Fruit fly (Drosophila melanogaster): ENCODE results near the gene CG10859.

CG10859 gene

DNA sequence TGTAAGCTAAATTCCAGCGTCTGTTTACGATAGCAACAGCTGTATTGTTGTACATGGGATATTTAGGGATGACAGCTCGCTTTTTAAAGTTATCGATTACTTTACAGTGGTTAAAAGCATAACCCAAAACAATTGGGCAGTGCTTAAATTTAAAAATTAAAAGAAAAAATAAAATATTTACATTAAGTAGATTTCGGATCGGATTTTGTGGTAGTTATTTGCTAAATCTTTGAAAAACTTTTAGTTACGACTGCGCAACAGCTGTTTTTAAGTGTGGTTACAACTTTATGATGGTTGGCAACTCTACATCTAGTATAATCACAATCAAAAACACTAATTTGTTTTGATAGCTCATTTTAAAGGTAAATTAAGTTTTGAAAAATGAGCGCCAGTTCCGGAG is 11.2 kb downstream of the CG10859 start, which contains the start of the genes Ing5 and CG7099 (continued):
- TF ChIP-seq jing (GFP tag; optimal IDR thresholded peaks at IDR 0.05) (peak; percentile 89), CG15011 (GFP tag; optimal IDR thresholded peaks at IDR 0.05) (peak; percentile 85), dimm (GFP tag; IDR thresholded peaks at IDR 0.05) (peak; percentile 76), CG17361 (GFP tag; IDR thresholded peaks at IDR 0.05) (peak; percentile 97), CG13775 (GFP tag; optimal IDR thresholded peaks at IDR 0.05) (peak; percentile 97), caup (GFP tag; optimal IDR thresholded peaks at IDR 0.05; ENCODE audit: severe bottlenecking) (peak; percentile 95), sisA (GFP tag; IDR thresholded peaks at IDR 0.05) (peak; percentile 97), CG2678 (tag; optimal IDR thresholded peaks at IDR 0.05) (peak; percentile 96), schlank (tag; optimal IDR thresholded peaks at IDR 0.05) (peak; percentile 80), Trl (optimal IDR thresholded peaks at IDR 0.05) (no peak), Trl (GFP tag; optimal IDR thresholded peaks at IDR 0.05) (peak; percentile 91), Ada2b (GFP tag; IDR thresholded peaks at IDR 0.05) (peak; percentile 98), CG4424 (GFP tag; optimal IDR thresholded peaks at IDR 0.05) (peak; percentile 96), pfk (GFP tag; optimal IDR thresholded peaks at IDR 0.05) (peak; percentile 52), CG13123 (GFP tag; optimal IDR thresholded peaks at IDR 0.05) (peak; percentile 95), CG32532 (GFP tag; IDR thresholded peaks at IDR 0.05) (peak; percentile 98), lmd (GFP tag; IDR thresholded peaks at IDR 0.05) (peak; percentile 96)

DNA sequence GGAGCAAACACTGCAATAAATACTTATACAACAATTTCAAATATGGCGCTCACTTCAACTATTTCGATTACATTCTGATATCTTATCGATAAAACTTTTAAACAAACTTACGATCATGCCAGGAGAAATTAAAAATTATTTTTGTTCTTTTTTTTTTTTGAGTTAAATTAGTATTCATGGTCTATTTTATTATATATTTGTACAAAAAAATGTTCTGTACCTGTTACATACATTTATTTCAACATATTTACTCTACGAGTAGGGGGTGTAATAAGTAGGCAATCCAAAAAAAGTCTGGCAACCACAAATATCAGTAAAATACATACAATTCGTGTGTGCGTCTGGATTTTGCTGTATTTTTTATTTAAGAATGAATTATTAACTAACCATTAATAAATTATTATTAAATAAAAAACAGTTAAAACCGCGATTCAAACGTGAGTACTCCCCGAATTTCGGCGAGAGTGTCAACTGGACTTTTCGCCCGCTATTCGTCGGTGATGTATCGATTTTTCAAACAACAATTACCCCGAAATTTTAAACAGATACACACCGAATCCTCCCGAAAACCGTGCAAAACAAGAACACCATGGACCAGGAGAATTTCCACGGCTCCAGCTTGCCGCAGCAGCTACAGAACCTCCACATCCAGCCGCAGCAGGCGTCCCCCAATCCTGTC is 16.0 kb downstream of the CG10859 start, which contains the start of gene loqs:
TSS of gene loqs (plus strand) at position 302 of the 679 bp plus-strand sequence.
- TF ChIP-seq Scr (GFP tag; IDR thresholded peaks at IDR 0.05; ENCODE audit: partially characterized antibody) (peak; percentile 51), CHES-1-like (GFP tag; optimal IDR thresholded peaks at IDR 0.05) (no peak), CG11504 (tag; optimal IDR thresholded peaks at IDR 0.05) (no peak), BEAF-32 (GFP tag; optimal IDR thresholded peaks at IDR 0.05) (peak; percentile 45), CG2120 (GFP tag; optimal IDR thresholded peaks at IDR 0.05) (peak; percentile 45), CG3838 (GFP tag; optimal IDR thresholded peaks at IDR 0.05) (no peak), CG13287 (GFP tag; IDR thresholded peaks at IDR 0.05; ENCODE audit: partially characterized antibody) (peak; percentile 67), danr (GFP tag; IDR thresholded peaks at IDR 0.05) (no peak), Rfx (GFP tag; IDR thresholded peaks at IDR 0.05) (peak; percentile 14; the same call in 1 of the 2 replicates), CG17829 (tag; optimal IDR thresholded peaks at IDR 0.05) (peak; percentile 18), grau (tag; optimal IDR thresholded peaks at IDR 0.05) (peak; percentile 29), Rx (GFP tag; IDR thresholded peaks at IDR 0.05) (no peak), shn (GFP tag; optimal IDR thresholded peaks at IDR 0.05) (no peak), crp (GFP tag; optimal IDR thresholded peaks at IDR 0.05) (no peak), mld (GFP tag; IDR thresholded peaks at IDR 0.05; ENCODE audit: partially characterized antibody) (no peak), dati (GFP tag; IDR thresholded peaks at IDR 0.05) (no peak), CG7372 (GFP tag; IDR thresholded peaks at IDR 0.05) (no peak), CG16779 (GFP tag; IDR thresholded peaks at IDR 0.05) (no peak), nerfin-1 (tag; optimal IDR thresholded peaks at IDR 0.05) (no peak), tup (GFP tag; optimal IDR thresholded peaks at IDR 0.05) (no peak), HHEX (GFP tag; optimal IDR thresholded peaks at IDR 0.05) (no peak), Xbp1 (GFP tag; optimal IDR thresholded peaks at IDR 0.05) (peak; percentile 8), so (GFP tag; IDR thresholded peaks at IDR 0.05) (no peak), CG4617 (GFP tag; optimal IDR thresholded peaks at IDR 0.05; ENCODE audit: borderline replicate concordance) (peak; percentile 31), peb (GFP tag; IDR thresholded peaks at IDR 0.05) (no peak), Ravus (GFP tag; IDR thresholded peaks at IDR 0.05) (no peak), Pdp1 (GFP tag; optimal IDR thresholded peaks at IDR 0.05) (peak in 1 of 2 experiments; percentile 36), CG2116 (GFP tag; optimal IDR thresholded peaks at IDR 0.05) (peak; percentile 83), Doc3 (GFP tag; IDR thresholded peaks at IDR 0.05; ENCODE audit: partially characterized antibody) (peak; percentile 39; the same call in 1 of the 3 replicates), CG8290 (GFP tag; optimal IDR thresholded peaks at IDR 0.05) (peak; percentile 52), CG8290 (tag; optimal IDR thresholded peaks at IDR 0.05) (no peak), CG14710 (tag; optimal IDR thresholded peaks at IDR 0.05) (peak; percentile 62), CG15601 (tag; optimal IDR thresholded peaks at IDR 0.05) (peak; percentile 12)

Measured in whole organism, embryonic.